Worm (Caenorhabditis elegans): Measurements from ENCODE around the gene eef-1G.

Gene eef-1G

DNA sequence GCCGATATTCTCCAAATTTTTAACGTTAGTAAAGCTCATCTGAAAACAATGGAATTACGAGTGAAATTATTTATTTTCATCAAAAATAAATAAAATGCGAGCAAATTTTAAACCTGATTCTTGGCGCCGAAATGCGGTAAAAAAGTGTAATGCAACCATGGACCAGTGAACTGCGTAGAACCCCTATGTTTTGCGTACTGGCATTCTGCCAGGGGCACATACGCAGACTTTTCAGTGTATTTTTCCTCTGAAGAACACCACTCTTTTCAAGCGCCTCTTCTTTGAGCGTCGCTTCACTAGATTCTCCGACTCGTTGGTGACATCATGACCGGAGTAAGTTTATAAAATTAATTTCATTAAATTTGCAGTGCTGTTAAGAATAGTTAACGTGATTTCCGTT, at the start of gene eef-1G, which contains the start of gene ctf-4:
Gene eef-1G, plus strand, starts transcription at position 219 of the 400 bp plus-strand sequence.
Gene ctf-4, minus strand, starts transcription at position 39 of the 400 bp plus-strand sequence.
- TF ChIP-seq fkh-10 (GFP tag; optimal IDR thresholded peaks at IDR 0.05), result peak; percentile 62
- peak; percentile 98 for TF ChIP-seq lin-15B (tag; optimal IDR thresholded peaks at IDR 0.05)
- TF ChIP-seq aly-2 (tag; optimal IDR thresholded peaks at IDR 0.05), result no peak
- peak; percentile 92 for TF ChIP-seq egl-27 (tag; optimal IDR thresholded peaks at IDR 0.05)
- TF ChIP-seq fos-1 (tag; optimal IDR thresholded peaks at IDR 0.05), result peak; percentile 72
- no peak for TF ChIP-seq ztf-11 (tag; optimal IDR thresholded peaks at IDR 0.05)
- TF ChIP-seq nhr-12 (tag; optimal IDR thresholded peaks at IDR 0.05), result no peak
- TF ChIP-seq R02D3.7 (tag; optimal IDR thresholded peaks at IDR 0.05), result peak; percentile 82
- no peak for TF ChIP-seq ZK546.5 (tag; optimal IDR thresholded peaks at IDR 0.05)
- no peak for TF ChIP-seq hmg-11 (tag; optimal IDR thresholded peaks at IDR 0.05)
- TF ChIP-seq unc-39 (tag; optimal IDR thresholded peaks at IDR 0.05), result no peak
- TF ChIP-seq elt-2 (tag; optimal IDR thresholded peaks at IDR 0.05), result peak; percentile 91
- TF ChIP-seq nfya-1 (tag; optimal IDR thresholded peaks at IDR 0.05; ENCODE audit: insufficient read depth), result peak; percentile 97
- peak; percentile 26 for TF ChIP-seq nhr-76 (tag; optimal IDR thresholded peaks at IDR 0.05)
- no peak for TF ChIP-seq eor-1 (tag; optimal IDR thresholded peaks at IDR 0.05)
- peak; percentile 88 for TF ChIP-seq skn-1 (tag; optimal IDR thresholded peaks at IDR 0.05)
- TF ChIP-seq nhr-77 (tag; optimal IDR thresholded peaks at IDR 0.05), result peak; percentile 68
- no peak for TF ChIP-seq nhr-237 (tag; optimal IDR thresholded peaks at IDR 0.05)
- no peak for TF ChIP-seq mml-1 (tag; optimal IDR thresholded peaks at IDR 0.05)
- TF ChIP-seq daf-12 (tag; optimal IDR thresholded peaks at IDR 0.05), result no peak
- peak; percentile 93 for TF ChIP-seq lsy-12 (tag; optimal IDR thresholded peaks at IDR 0.05)
- TF ChIP-seq nhr-11 (tag; optimal IDR thresholded peaks at IDR 0.05), result peak; percentile 91
- peak; percentile 97 for TF ChIP-seq egl-5 (tag; optimal IDR thresholded peaks at IDR 0.05)
- TF ChIP-seq pha-4 (tag; optimal IDR thresholded peaks at IDR 0.05), result peak; percentile 99
- TF ChIP-seq ztf-4 (tag; optimal IDR thresholded peaks at IDR 0.05), result peak; percentile 71
- TF ChIP-seq ceh-82 (tag; optimal IDR thresholded peaks at IDR 0.05), result peak; percentile 80
- TF ChIP-seq fkh-2 (tag; optimal IDR thresholded peaks at IDR 0.05), result no peak
- peak; percentile 88 for TF ChIP-seq tbx-2 (tag; optimal IDR thresholded peaks at IDR 0.05)
- peak; percentile 93 for TF ChIP-seq nhr-43 (tag; optimal IDR thresholded peaks at IDR 0.05; ENCODE audit: poor library complexity, severe bottlenecking)
- TF ChIP-seq zag-1 (tag; optimal IDR thresholded peaks at IDR 0.05), result no peak
- no peak for TF ChIP-seq ceh-9 (tag; optimal IDR thresholded peaks at IDR 0.05)
- TF ChIP-seq nhr-23 (tag; optimal IDR thresholded peaks at IDR 0.05), result peak; percentile 99
- TF ChIP-seq elt-1 (tag; optimal IDR thresholded peaks at IDR 0.05), result peak; percentile 70
- TF ChIP-seq ceh-28 (tag; optimal IDR thresholded peaks at IDR 0.05), result peak; percentile 82
- no peak for TF ChIP-seq nhr-28 (tag; optimal IDR thresholded peaks at IDR 0.05)
- peak; percentile 3 for TF ChIP-seq mdl-1 (tag; optimal IDR thresholded peaks at IDR 0.05)
- TF ChIP-seq pqm-1 (tag; optimal IDR thresholded peaks at IDR 0.05), result peak; percentile 94
- TF ChIP-seq ceh-16 (tag; optimal IDR thresholded peaks at IDR 0.05), result no peak
- TF ChIP-seq jun-1 (tag; optimal IDR thresholded peaks at IDR 0.05), result peak; percentile 90
- peak; percentile 96 for TF ChIP-seq lin-39 (tag; optimal IDR thresholded peaks at IDR 0.05)
- peak; percentile 61 for TF ChIP-seq ama-1 (optimal IDR thresholded peaks at IDR 0.05)
- peak; percentile 93 for TF ChIP-seq snpc-4 (tag; optimal IDR thresholded peaks at IDR 0.05)
- no peak for TF ChIP-seq sea-2 (GFP tag; optimal IDR thresholded peaks at IDR 0.05)
- peak; percentile 39 for TF ChIP-seq nhr-67 (tag; optimal IDR thresholded peaks at IDR 0.05)
- peak; percentile 77 for TF ChIP-seq unc-62 (GFP tag; optimal IDR thresholded peaks at IDR 0.05)
- TF ChIP-seq nhr-25 (tag; optimal IDR thresholded peaks at IDR 0.05), result peak; percentile 99
- TF ChIP-seq elt-3 (tag; optimal IDR thresholded peaks at IDR 0.05), result peak in 1 of 3 experiments; percentile 52
